Worm (Caenorhabditis elegans) whole organism, late embryonic: Measurements from ENCODE around the gene gly-14.

Experiments used
- C08G9.2 ChIP-seq: sonication (generic microtip); optimal IDR thresholded peaks from 2 replicates; lab custom pipeline; 2016; ENCODE audit warnings: mild to moderate bottlenecking, missing genetic modification characterization, moderate library complexity, missing compliant biosample characterization
- C38D4.7 ChIP-seq: fragments of 200-800 bp; sonication (Bioruptor generic); optimal IDR thresholded peaks from 2 replicates; lab custom pipeline; 2018; ENCODE audit warnings: mild to moderate bottlenecking, missing genetic modification characterization, moderate library complexity, missing compliant biosample characterization
- K02D7.2 ChIP-seq: sonication (generic microtip); optimal IDR thresholded peaks from 2 replicates; lab custom pipeline; 2017; ENCODE audit warnings: mild to moderate bottlenecking, missing genetic modification characterization, missing compliant biosample characterization
- K09A11.1 ChIP-seq: sonication (generic microtip); optimal IDR thresholded peaks from 2 replicates; lab custom pipeline; 2017; ENCODE audit warnings: antibody characterized with exemption, mild to moderate bottlenecking, missing genetic modification characterization, missing compliant biosample characterization; ENCODE audit not compliant: insufficient read depth
- ceh-18 ChIP-seq: sonication (generic microtip); optimal IDR thresholded peaks from 2 replicates; lab custom pipeline; 2016; ENCODE audit warnings: missing genetic modification characterization, missing compliant biosample characterization
- ceh-30 ChIP-seq: fragments of 150-350 bp; optimal IDR thresholded peaks from 2 replicates; lab custom pipeline; 2014; ENCODE audit warnings: missing biosample characterization, missing genetic modification characterization
- ceh-31 ChIP-seq: sonication (generic microtip); optimal IDR thresholded peaks from 2 replicates; lab custom pipeline; 2016; ENCODE audit warnings: missing genetic modification characterization, missing compliant biosample characterization
- ceh-48 ChIP-seq: sonication (generic microtip); optimal IDR thresholded peaks from 2 replicates; lab custom pipeline; 2016; ENCODE audit warnings: missing genetic modification characterization, inconsistent platforms, missing compliant biosample characterization
- ceh-6 ChIP-seq: fragments of 200-800 bp; sonication (Bioruptor generic); optimal IDR thresholded peaks from 2 replicates; lab custom pipeline; 2018; ENCODE audit warnings: mild to moderate bottlenecking, missing genetic modification characterization, missing compliant biosample characterization
- ceh-9 ChIP-seq: sonication (generic microtip); optimal IDR thresholded peaks from 2 replicates; lab custom pipeline; 2016; ENCODE audit warnings: mild to moderate bottlenecking, missing genetic modification characterization, inconsistent platforms, missing compliant biosample characterization
- che-1 ChIP-seq: sonication (generic microtip); optimal IDR thresholded peaks from 2 replicates; lab custom pipeline; 2016; ENCODE audit warnings: mild to moderate bottlenecking, missing genetic modification characterization, missing compliant biosample characterization
- dmd-4 ChIP-seq: sonication (generic microtip); optimal IDR thresholded peaks from 2 replicates; lab custom pipeline; 2016; ENCODE audit warnings: borderline replicate concordance, missing genetic modification characterization, missing compliant biosample characterization
- dve-1 ChIP-seq: sonication (generic microtip); optimal IDR thresholded peaks from 2 replicates; lab custom pipeline; 2017; ENCODE audit warnings: antibody characterized with exemption, mild to moderate bottlenecking, missing genetic modification characterization, missing compliant biosample characterization
- elt-2 ChIP-seq: sonication (generic microtip); optimal IDR thresholded peaks from 2 replicates; lab custom pipeline; 2016; ENCODE audit warnings: missing genetic modification reagents, missing genetic modification characterization, missing compliant biosample characterization
- ets-4 ChIP-seq: sonication (generic microtip); optimal IDR thresholded peaks from 2 replicates; lab custom pipeline; 2016; ENCODE audit warnings: missing genetic modification characterization, missing compliant biosample characterization
- eyg-1 ChIP-seq: sonication (generic microtip); optimal IDR thresholded peaks from 2 replicates; lab custom pipeline; 2016; ENCODE audit warnings: missing genotype, missing genetic modification characterization, missing compliant biosample characterization
- fax-1 ChIP-seq: sonication (generic microtip); optimal IDR thresholded peaks from 2 replicates; lab custom pipeline; 2016; ENCODE audit warnings: missing genotype, missing genetic modification characterization, missing compliant biosample characterization
- fkh-10 ChIP-seq: fragments of 150-350 bp; optimal IDR thresholded peaks from 2 replicates; lab custom pipeline; 2014; ENCODE audit warnings: missing biosample characterization, missing genetic modification reagents, missing genetic modification characterization
- fkh-6 ChIP-seq: sonication (generic microtip); optimal IDR thresholded peaks from 2 replicates; lab custom pipeline; 2016; ENCODE audit warnings: missing genetic modification characterization, missing compliant biosample characterization
- gmeb-2 ChIP-seq: sonication (generic microtip); optimal IDR thresholded peaks from 2 replicates; lab custom pipeline; 2016; ENCODE audit warnings: missing genetic modification characterization, inconsistent platforms, missing compliant biosample characterization
- lim-6 ChIP-seq: sonication (generic microtip); optimal IDR thresholded peaks from 2 replicates; lab custom pipeline; 2016; ENCODE audit warnings: missing genetic modification characterization, missing compliant biosample characterization
- madf-2 ChIP-seq: sonication (generic microtip); optimal IDR thresholded peaks from 2 replicates; lab custom pipeline; 2017; ENCODE audit warnings: missing genetic modification characterization, missing compliant biosample characterization
- mec-3 ChIP-seq: sonication (generic microtip); optimal IDR thresholded peaks from 2 replicates; lab custom pipeline; 2016; ENCODE audit warnings: borderline replicate concordance, missing genetic modification characterization, missing compliant biosample characterization
- nfya-1 ChIP-seq: sonication (generic microtip); optimal IDR thresholded peaks from 2 replicates; lab custom pipeline; 2017; ENCODE audit warnings: missing genetic modification characterization, mild to moderate bottlenecking, missing compliant biosample characterization, antibody characterized with exemption, moderate library complexity
- nhr-11 ChIP-seq: fragments of 150-350 bp; optimal IDR thresholded peaks from 2 replicates; lab custom pipeline; 2014; ENCODE audit warnings: missing biosample characterization, missing genetic modification characterization
- nhr-232 ChIP-seq: sonication (generic microtip); optimal IDR thresholded peaks from 2 replicates; lab custom pipeline; 2016; ENCODE audit warnings: missing genetic modification characterization, missing compliant biosample characterization
- pag-3 ChIP-seq: sonication (generic microtip); optimal IDR thresholded peaks from 2 replicates; lab custom pipeline; 2016; ENCODE audit warnings: missing compliant biosample characterization, missing genetic modification characterization, borderline replicate concordance
- pha-4 ChIP-seq: fragments of 150-350 bp; optimal IDR thresholded peaks from 2 replicates; lab custom pipeline; 2018; ENCODE audit warnings: missing biosample characterization, missing genetic modification reagents, missing genetic modification characterization
- pqm-1 ChIP-seq: sonication (generic microtip); optimal IDR thresholded peaks from 2 replicates; lab custom pipeline; 2016; ENCODE audit warnings: missing genetic modification characterization, missing compliant biosample characterization
- rnt-1 ChIP-seq: sonication (generic microtip); optimal IDR thresholded peaks from 2 replicates; lab custom pipeline; 2016; ENCODE audit warnings: missing genetic modification characterization, missing compliant biosample characterization
- sdc-2 ChIP-seq: sonication (generic microtip); optimal IDR thresholded peaks from 2 replicates; lab custom pipeline; 2016; ENCODE audit warnings: missing genotype, missing genetic modification characterization, missing compliant biosample characterization
- sox-2 ChIP-seq: fragments of 200-800 bp; sonication (Bioruptor generic); IDR thresholded peaks from 2 replicates; pipeline ENCODE4 v1.3.6; 2022; ENCODE audit warnings: missing genetic modification reagents, missing genetic modification characterization, missing compliant biosample characterization
- syd-9 ChIP-seq: sonication (generic microtip); optimal IDR thresholded peaks from 2 replicates; lab custom pipeline; 2016; ENCODE audit warnings: mild to moderate bottlenecking, missing genetic modification characterization, moderate library complexity, missing compliant biosample characterization
- ttx-3 ChIP-seq: sonication (generic microtip); optimal IDR thresholded peaks from 2 replicates; lab custom pipeline; 2016; ENCODE audit warnings: missing genetic modification reagents, missing genetic modification characterization, missing compliant biosample characterization
- unc-3 ChIP-seq, 2 experiments: fragments of 200-800 bp in 1 of 2; sonication (Bioruptor generic) in 1 of 2; sonication (generic microtip) in 1 of 2; conservative IDR thresholded peaks in 1 of 2; optimal IDR thresholded peaks in 1 of 2; 2 replicates each; pipeline versions ENCODE4 v1.3.6 to Lab custom; 2016 to 2022; ENCODE audit warnings: missing compliant biosample characterization in 2 of 2, missing genetic modification characterization in 2 of 2, missing genetic modification reagents in 1 of 2
- unc-42 ChIP-seq: sonication (generic microtip); optimal IDR thresholded peaks from 2 replicates; lab custom pipeline; 2016; ENCODE audit warnings: missing genotype, missing genetic modification characterization, missing compliant biosample characterization
- unc-55 ChIP-seq: sonication (generic microtip); optimal IDR thresholded peaks from 2 replicates; lab custom pipeline; 2017; ENCODE audit warnings: missing biosample characterization, missing genetic modification reagents, missing genetic modification characterization
- unc-86 ChIP-seq: sonication (generic microtip); optimal IDR thresholded peaks from 2 replicates; lab custom pipeline; 2016; ENCODE audit warnings: missing genetic modification characterization, missing compliant biosample characterization

gly-14 gene

ce11 chrIII:3493138-3493537 lies at the start of gene gly-14:
Gene gly-14 (minus strand): TSS chrIII:3493238.
- no peak for TF ChIP-seq syd-9 (tag; lab: Kevin White, UChicago)
- TF ChIP-seq che-1, result no peak
- no peak for TF ChIP-seq lim-6 (tag; lab: Kevin White, UChicago)
- no peak for TF ChIP-seq ceh-6
- TF ChIP-seq fkh-6 (tag; lab: Kevin White, UChicago), result no peak

- no peak for TF ChIP-seq dve-1 (tag; lab: Kevin White, UChicago)
- no peak for TF ChIP-seq nhr-232
- TF ChIP-seq fax-1 (tag; lab: Kevin White, UChicago), result no peak
- no peak for TF ChIP-seq K02D7.2 (tag; lab: Kevin White, UChicago)
- no peak for TF ChIP-seq syd-9 (tag; lab: Kevin White, UChicago)
- TF ChIP-seq eyg-1 (tag; lab: Kevin White, UChicago), result no peak
- no peak for TF ChIP-seq C08G9.2 (tag; lab: Kevin White, UChicago)
- TF ChIP-seq nfya-1 (tag; lab: Kevin White, UChicago), result peak; percentile 23
- TF ChIP-seq gmeb-2 (tag; lab: Kevin White, UChicago), result no peak
- peak; percentile 73 for TF ChIP-seq unc-42 (tag; lab: Kevin White, UChicago)
- TF ChIP-seq pha-4 (tag; lab: Kevin White, UChicago), result no peak
- TF ChIP-seq ceh-31 (tag; lab: Kevin White, UChicago), result peak; percentile 55
- TF ChIP-seq ceh-48, result peak; percentile 58
- no peak for TF ChIP-seq ceh-9
- TF ChIP-seq unc-86 (tag; lab: Kevin White, UChicago), result no peak
- no peak for TF ChIP-seq ets-4 (tag; lab: Kevin White, UChicago)
These were observed 49.1 kb upstream of the gly-14 start for ce11 chrIII:3542105-3542504.

- TF ChIP-seq ceh-18 (tag; lab: Kevin White, UChicago) (no peak), fkh-10 (GFP tag; lab: Kevin White, UChicago) (no peak), C38D4.7 (GFP tag; lab: Kevin White, UChicago) (no peak), rnt-1 (tag; lab: Kevin White, UChicago) (no peak), ttx-3 (tag; lab: Kevin White, UChicago) (no peak), che-1 (no peak), dmd-4 (no peak), nhr-232 (no peak), pag-3 (tag; lab: Kevin White, UChicago) (no peak), ceh-6 (no peak), sdc-2 (tag; lab: Kevin White, UChicago) (no peak), nhr-11 (tag; lab: Kevin White, UChicago) (no peak), unc-55 (GFP tag; lab: Kevin White, UChicago) (no peak), K09A11.1 (tag; lab: Kevin White, UChicago) (no peak)
These were observed 48.5 kb upstream of the gly-14 start, which contains the start of gene ben-1 for ce11 chrIII:3541539-3541938. Gene ben-1 (minus strand): TSS chrIII:3541639.

ce11 chrIII:3541093-3541492 lies 48.1 kb upstream of the gly-14 start:
- TF ChIP-seq unc-3 (GFP tag; conservative IDR thresholded peaks at IDR 0.05; lab: Robert Waterston, UW) (no peak), unc-3 (tag; optimal IDR thresholded peaks at IDR 0.05; lab: Kevin White, UChicago) (no peak), K02D7.2 (tag; lab: Kevin White, UChicago) (no peak), sox-2 (no peak), ceh-18 (tag; lab: Kevin White, UChicago) (no peak), syd-9 (tag; lab: Kevin White, UChicago) (no peak), unc-42 (tag; lab: Kevin White, UChicago) (no peak), mec-3 (tag; lab: Kevin White, UChicago) (no peak), elt-2 (tag; lab: Kevin White, UChicago) (no peak), pqm-1 (tag; lab: Kevin White, UChicago) (no peak), K09A11.1 (tag; lab: Kevin White, UChicago) (no peak), sdc-2 (tag; lab: Kevin White, UChicago) (no peak), madf-2 (tag; lab: Kevin White, UChicago) (no peak), ceh-30 (tag; lab: Kevin White, UChicago) (no peak), fkh-6 (tag; lab: Kevin White, UChicago) (no peak), rnt-1 (tag; lab: Kevin White, UChicago) (no peak), ceh-6 (no peak), unc-55 (GFP tag; lab: Kevin White, UChicago) (no peak), lim-6 (tag; lab: Kevin White, UChicago) (no peak), ttx-3 (tag; lab: Kevin White, UChicago) (no peak)
